Worm (Caenorhabditis elegans) whole organism, L4/young adult: ENCODE results near the gene nhr-104.

Experiments used
- W03F9.2 ChIP-seq: fragments of 150-350 bp; optimal IDR thresholded peaks from 2 replicates; lab custom pipeline; 2014; ENCODE audit warnings: missing biosample characterization, missing genetic modification characterization
- dao-5 ChIP-seq: sonication (generic microtip); optimal IDR thresholded peaks from 2 replicates; lab custom pipeline; 2016; ENCODE audit warnings: missing genotype, missing genetic modification characterization, moderate library complexity, missing compliant biosample characterization
- him-1 ChIP-seq: sonication (generic microtip); optimal IDR thresholded peaks from 2 replicates; lab custom pipeline; 2016; ENCODE audit warnings: missing genotype, missing genetic modification reagents, missing genetic modification characterization, missing compliant biosample characterization

DNA sequence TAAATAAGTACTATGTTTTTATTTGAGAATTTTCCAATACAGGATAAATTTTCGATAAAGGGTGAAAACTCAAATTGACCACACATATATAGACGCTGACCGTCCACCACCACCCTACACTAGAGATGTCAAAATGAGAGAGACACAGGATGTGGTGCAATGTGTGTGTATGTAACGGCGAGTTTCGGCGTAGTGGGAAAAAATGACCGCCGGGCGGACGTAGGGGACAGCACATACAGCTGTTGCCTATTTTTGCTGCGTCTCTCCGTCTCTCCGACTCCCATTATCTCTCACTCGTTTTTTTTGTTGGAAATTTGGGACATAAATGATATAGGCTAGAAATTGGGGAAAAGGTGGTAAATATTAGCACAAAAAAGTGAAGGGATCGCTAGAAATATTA lies 7.4 kb downstream of the nhr-104 start:
- TF ChIP-seq him-1 (tag; lab: Kevin White, UChicago): no peak
- no peak for TF ChIP-seq dao-5
- TF ChIP-seq W03F9.2 (tag; lab: Kevin White, UChicago): no peak
